Worm (Caenorhabditis elegans) whole organism, L3 larva: Measurements from ENCODE around the gene clec-193.

Experiments
- ceh-82 ChIP-seq: fragments of 150-350 bp; optimal IDR thresholded peaks from 2 replicates; lab custom pipeline; 2014; ENCODE audit warnings: missing biosample characterization, missing genetic modification characterization
- elt-1 ChIP-seq: fragments of 150-350 bp; optimal IDR thresholded peaks from 2 replicates; lab custom pipeline; 2014; ENCODE audit warnings: missing biosample characterization, missing genetic modification characterization
- elt-3 ChIP-seq, 3 experiments: fragments of 150-350 bp in 1 of 3; sonication (generic microtip) in 2 of 3; optimal IDR thresholded peaks; 2 replicates in 2 of 3; 4 replicates in 1 of 3; lab custom pipeline; 2014 to 2017; ENCODE audit warnings: missing biosample characterization in 3 of 3, missing genetic modification characterization in 3 of 3
- lsy-12 ChIP-seq: sonication (generic microtip); optimal IDR thresholded peaks from 2 replicates; lab custom pipeline; 2016; ENCODE audit warnings: mild to moderate bottlenecking, missing genetic modification characterization, missing compliant biosample characterization
- nhr-12 ChIP-seq: fragments of 150-350 bp; optimal IDR thresholded peaks from 2 replicates; lab custom pipeline; 2014; ENCODE audit warnings: missing biosample characterization, missing genetic modification characterization
- nhr-25 ChIP-seq: sonication (generic microtip); optimal IDR thresholded peaks from 2 replicates; lab custom pipeline; 2017; ENCODE audit warnings: missing biosample characterization, missing genetic modification characterization
- nhr-28 ChIP-seq: fragments of 150-350 bp; optimal IDR thresholded peaks from 2 replicates; lab custom pipeline; 2014; ENCODE audit warnings: missing biosample characterization, missing genetic modification characterization
- pha-4 ChIP-seq: fragments of 150-350 bp; optimal IDR thresholded peaks from 2 replicates; lab custom pipeline; 2014; ENCODE audit warnings: missing biosample characterization, missing genetic modification reagents, missing genetic modification characterization
- ztf-4 ChIP-seq: fragments of 150-350 bp; optimal IDR thresholded peaks from 2 replicates; lab custom pipeline; 2014; ENCODE audit warnings: missing biosample characterization, missing genetic modification characterization

- no peak for TF ChIP-seq pha-4 (tag; lab: Kevin White, UChicago)
- TF ChIP-seq nhr-28 (tag; lab: Kevin White, UChicago), result no peak
- TF ChIP-seq elt-1, result no peak
- no peak for TF ChIP-seq elt-3 (tag; optimal IDR thresholded peaks at IDR 0.05; lab: Kevin White, UChicago)
- TF ChIP-seq lsy-12 (tag; lab: Kevin White, UChicago), result no peak
- TF ChIP-seq nhr-25, result no peak
- TF ChIP-seq ztf-4 (tag; lab: Kevin White, UChicago), result no peak
- TF ChIP-seq ceh-82, result no peak
- TF ChIP-seq nhr-12 (tag; lab: Kevin White, UChicago), result no peak
Observed at ce11 chrIV:16806352-16806751, at the start of gene clec-193.
